Worm (Caenorhabditis elegans): Measurements from ENCODE around the gene cyn-2.

ce11 chrIII:13735008-13735407 lies 42.5 kb downstream of the cyn-2 start, which contains the start of gene W06F12.3:
- TF ChIP-seq ama-1 (optimal IDR thresholded peaks at IDR 0.05): no peak
- TF ChIP-seq unc-39 (tag; optimal IDR thresholded peaks at IDR 0.05): no peak
- TF ChIP-seq unc-62 (GFP tag; optimal IDR thresholded peaks at IDR 0.05): no peak
- no peak for TF ChIP-seq ztf-4 (tag; optimal IDR thresholded peaks at IDR 0.05)
- TF ChIP-seq lsy-2 (tag; optimal IDR thresholded peaks at IDR 0.05): no peak
- no peak for TF ChIP-seq snpc-4 (tag; optimal IDR thresholded peaks at IDR 0.05)
- no peak for TF ChIP-seq ceh-82 (tag; optimal IDR thresholded peaks at IDR 0.05)
- TF ChIP-seq nhr-77 (tag; optimal IDR thresholded peaks at IDR 0.05): no peak
- TF ChIP-seq ztf-11 (tag; optimal IDR thresholded peaks at IDR 0.05): no peak
- TF ChIP-seq nhr-237 (tag; optimal IDR thresholded peaks at IDR 0.05): no peak
- no peak for TF ChIP-seq ZK546.5 (tag; optimal IDR thresholded peaks at IDR 0.05)
- no peak for TF ChIP-seq egl-27 (tag; optimal IDR thresholded peaks at IDR 0.05)
